Fruit fly (Drosophila melanogaster) whole organism, embryonic: ENCODE data around the gene CG42852.

Experiments
- Ada2b ChIP-seq: fragments of 200-800 bp; sonication (Bioruptor generic); IDR thresholded peaks from 2 replicates; pipeline ENCODE4 v1.3.6; 2022; ENCODE audit warnings: missing biosample characterization, missing genetic modification characterization
- Antp ChIP-seq: fragments of 200-800 bp; sonication (Bioruptor generic); optimal IDR thresholded peaks from 3 replicates; lab custom pipeline; 2016; ENCODE audit warnings: missing biosample characterization, missing genetic modification characterization
- C15 ChIP-seq: fragments of 200-800 bp; sonication (Bioruptor generic); IDR thresholded peaks from 3 replicates; pipeline ENCODE4 v1.3.6; 2022; ENCODE audit warnings: missing biosample characterization, missing genetic modification characterization
- CG11560 ChIP-seq: fragments of 200-800 bp; sonication (Bioruptor generic); IDR thresholded peaks from 3 replicates; pipeline ENCODE4 v1.3.6; 2022; ENCODE audit warnings: missing biosample characterization, missing genetic modification characterization
- CG13287 ChIP-seq: fragments of 200-800 bp; sonication (Bioruptor generic); IDR thresholded peaks from 2 replicates; pipeline ENCODE4 v1.3.6; 2022; ENCODE audit warnings: missing biosample characterization, missing genetic modification characterization; ENCODE audit not compliant: partially characterized antibody
- CG14667 ChIP-seq: fragments of 200-800 bp; sonication (Bioruptor generic); IDR thresholded peaks from 2 replicates; pipeline ENCODE4 v1.3.6; 2022; ENCODE audit warnings: missing biosample characterization, missing genetic modification characterization
- CG14965 ChIP-seq: fragments of 200-800 bp; sonication (Bioruptor generic); optimal IDR thresholded peaks from 2 replicates; lab custom pipeline; 2016; ENCODE audit warnings: missing biosample characterization, missing genetic modification characterization, borderline replicate concordance
- CG17385 ChIP-seq: fragments of 200-800 bp; sonication (Bioruptor generic); optimal IDR thresholded peaks from 3 replicates; lab custom pipeline; 2018; ENCODE audit warnings: missing biosample characterization, mild to moderate bottlenecking, missing genetic modification characterization
- CG17829 ChIP-seq: fragments of 200-800 bp; optimal IDR thresholded peaks from 2 replicates; lab custom pipeline; 2019; ENCODE audit warnings: missing biosample characterization, mild to moderate bottlenecking, missing genetic modification characterization, moderate library complexity
- CG2889 ChIP-seq: fragments of 200-800 bp; sonication (Bioruptor generic); IDR thresholded peaks from 3 replicates; pipeline ENCODE4 v1.3.6; 2022; ENCODE audit warnings: missing biosample characterization, missing genetic modification characterization
- CG30403 ChIP-seq: fragments of 200-800 bp; sonication (Bioruptor generic); optimal IDR thresholded peaks from 3 replicates; lab custom pipeline; 2016; ENCODE audit warnings: missing biosample characterization, missing genetic modification characterization
- CG4282 ChIP-seq: fragments of 200-800 bp; sonication (Bioruptor generic); optimal IDR thresholded peaks from 2 replicates; lab custom pipeline; 2016; ENCODE audit warnings: missing biosample characterization, missing genetic modification characterization
- CG4328 ChIP-seq: fragments of 200-800 bp; sonication (Bioruptor generic); optimal IDR thresholded peaks from 3 replicates; lab custom pipeline; 2017; ENCODE audit warnings: missing biosample characterization, missing genetic modification reagents, missing genetic modification characterization
- CG4730 ChIP-seq: fragments of 200-800 bp; sonication (Bioruptor generic); IDR thresholded peaks from 2 replicates; pipeline ENCODE4 v1.3.6; 2022; ENCODE audit warnings: missing biosample characterization, missing genetic modification characterization
- CG6654 ChIP-seq: fragments of 200-800 bp; sonication (Bioruptor generic); optimal IDR thresholded peaks from 2 replicates; lab custom pipeline; 2017; ENCODE audit warnings: missing biosample characterization, mild to moderate bottlenecking, missing genetic modification characterization
- CG6689 ChIP-seq: fragments of 200-800 bp; sonication (Bioruptor generic); IDR thresholded peaks from 2 replicates; pipeline ENCODE4 v1.3.6; 2022; ENCODE audit warnings: missing biosample characterization, missing genetic modification characterization
- CG6813 ChIP-seq: fragments of 200-800 bp; sonication (Bioruptor generic); optimal IDR thresholded peaks from 2 replicates; lab custom pipeline; 2017; ENCODE audit warnings: missing biosample characterization, missing genetic modification characterization, mild to moderate bottlenecking, moderate library complexity, missing genetic modification reagents
- CG6854 ChIP-seq: fragments of 200-800 bp; sonication (Bioruptor generic); optimal IDR thresholded peaks from 3 replicates; lab custom pipeline; 2017; ENCODE audit warnings: missing biosample characterization, mild to moderate bottlenecking, missing genetic modification characterization
- CG7786 ChIP-seq: fragments of 200-800 bp; sonication (Bioruptor generic); optimal IDR thresholded peaks from 2 replicates; lab custom pipeline; 2016; ENCODE audit warnings: missing biosample characterization, missing genetic modification characterization
- CG8290 ChIP-seq, 3 experiments: fragments of 200-800 bp; sonication (Bioruptor generic); optimal IDR thresholded peaks; 2 replicates each; lab custom pipeline; 2016 to 2019; ENCODE audit warnings: missing biosample characterization in 3 of 3, missing genetic modification characterization in 3 of 3, mild to moderate bottlenecking in 2 of 3, moderate library complexity in 1 of 3
- CrebB ChIP-seq: fragments of 200-800 bp; sonication (Bioruptor generic); optimal IDR thresholded peaks from 3 replicates; lab custom pipeline; 2018; ENCODE audit warnings: missing biosample characterization, mild to moderate bottlenecking, missing genetic modification characterization
- D19A ChIP-seq: fragments of 200-800 bp; optimal IDR thresholded peaks from 3 replicates; lab custom pipeline; 2019; ENCODE audit warnings: missing biosample characterization, mild to moderate bottlenecking, missing genetic modification characterization, moderate library complexity
- D19B ChIP-seq: fragments of 200-800 bp; sonication (Bioruptor generic); optimal IDR thresholded peaks from 2 replicates; lab custom pipeline; 2017; ENCODE audit warnings: missing biosample characterization, mild to moderate bottlenecking, missing genetic modification characterization
- Ets65A ChIP-seq: fragments of 200-800 bp; sonication (Bioruptor generic); peaks from one replicate; lab custom pipeline; 2016; ENCODE audit warnings: missing biosample characterization, missing genetic modification characterization
- HLHmδ ChIP-seq: fragments of 200-800 bp; sonication (Bioruptor generic); optimal IDR thresholded peaks from 2 replicates; lab custom pipeline; 2018; ENCODE audit warnings: missing biosample characterization, mild to moderate bottlenecking, missing genetic modification characterization, moderate library complexity
- Hr78 ChIP-seq, 2 experiments: fragments of 200-800 bp in 1 of 2; fragments of >200 bp in 1 of 2; sonication (Bioruptor generic) in 1 of 2; optimal IDR thresholded peaks; 2 replicates each; lab custom pipeline; 2017 to 2019; ENCODE audit warnings: missing biosample characterization in 2 of 2, missing genetic modification characterization in 2 of 2, mild to moderate bottlenecking in 1 of 2, moderate library complexity in 1 of 2
- Lim3 ChIP-seq: fragments of 200-800 bp; sonication (Bioruptor generic); IDR thresholded peaks from 2 replicates; pipeline ENCODE4 v1.3.6; 2022; ENCODE audit warnings: missing biosample characterization, missing genetic modification characterization
- Nf-YB ChIP-seq: fragments of 200-800 bp; sonication (Bioruptor generic); optimal IDR thresholded peaks from 3 replicates; lab custom pipeline; 2019; ENCODE audit warnings: missing biosample characterization, mild to moderate bottlenecking, missing genetic modification characterization, moderate library complexity
- NfI ChIP-seq: fragments of 200-800 bp; sonication (Bioruptor generic); optimal IDR thresholded peaks from 3 replicates; lab custom pipeline; 2018; ENCODE audit warnings: missing biosample characterization, mild to moderate bottlenecking, missing genetic modification characterization, moderate library complexity
- Usf ChIP-seq: fragments of 200-800 bp; sonication (Bioruptor generic); optimal IDR thresholded peaks from 2 replicates; lab custom pipeline; 2017; ENCODE audit warnings: missing genotype, missing biosample characterization, missing genetic modification characterization
- Vsx1 ChIP-seq: fragments of 200-800 bp; sonication (Bioruptor generic); optimal IDR thresholded peaks from 2 replicates; lab custom pipeline; 2017; ENCODE audit warnings: missing biosample characterization, mild to moderate bottlenecking, missing genetic modification characterization, missing genetic modification reagents
- ab ChIP-seq: fragments of 200-800 bp; sonication (Bioruptor generic); optimal IDR thresholded peaks from 2 replicates; lab custom pipeline; 2016; ENCODE audit warnings: missing biosample characterization, missing genetic modification characterization
- al ChIP-seq: fragments of 200-800 bp; sonication (Bioruptor generic); IDR thresholded peaks from 2 replicates; pipeline ENCODE4 v1.3.6; 2022; ENCODE audit warnings: missing biosample characterization, missing genetic modification characterization
- ara ChIP-seq: fragments of 200-800 bp; sonication (Bioruptor generic); IDR thresholded peaks from 2 replicates; pipeline ENCODE4 v1.3.6; 2022; ENCODE audit warnings: missing biosample characterization, missing genetic modification characterization
- ash1 ChIP-seq: fragments of 200-800 bp; sonication (Bioruptor generic); optimal IDR thresholded peaks from 2 replicates; lab custom pipeline; 2018; ENCODE audit warnings: missing biosample characterization, mild to moderate bottlenecking, missing genetic modification characterization
- cad ChIP-seq: fragments of >200 bp; optimal IDR thresholded peaks from 2 replicates; lab custom pipeline; 2017; ENCODE audit warnings: missing biosample characterization, missing genetic modification characterization
- chif ChIP-seq, 2 experiments: fragments of 200-800 bp; sonication (Bioruptor generic); optimal IDR thresholded peaks; 3 replicates each; lab custom pipeline; 2016; ENCODE audit warnings: missing biosample characterization in 2 of 2, missing genetic modification characterization in 2 of 2
- crc ChIP-seq: fragments of 200-800 bp; sonication (Bioruptor generic); optimal IDR thresholded peaks from 2 replicates; lab custom pipeline; 2016; ENCODE audit warnings: missing biosample characterization, missing genetic modification characterization
- en ChIP-seq: fragments of 200-800 bp; sonication (Bioruptor generic); optimal IDR thresholded peaks from 2 replicates; lab custom pipeline; 2016; ENCODE audit warnings: missing biosample characterization, missing genetic modification characterization
- ham ChIP-seq: fragments of 200-800 bp; sonication (Bioruptor generic); IDR thresholded peaks from 2 replicates; pipeline ENCODE4 v1.3.6; 2022; ENCODE audit warnings: missing biosample characterization, missing genetic modification characterization
- insv ChIP-seq, 2 experiments: fragments of 200-800 bp; sonication (Bioruptor generic); optimal IDR thresholded peaks; 3 replicates each; lab custom pipeline; 2016 to 2018; ENCODE audit warnings: missing biosample characterization in 2 of 2, missing genetic modification characterization in 2 of 2
- nerfin-1 ChIP-seq: fragments of 200-800 bp; sonication (Bioruptor generic); optimal IDR thresholded peaks from 3 replicates; lab custom pipeline; 2019; ENCODE audit warnings: missing biosample characterization, mild to moderate bottlenecking, missing genetic modification characterization, moderate library complexity
- pros ChIP-seq: fragments of 200-800 bp; sonication (Bioruptor generic); optimal IDR thresholded peaks from 3 replicates; lab custom pipeline; 2019; ENCODE audit warnings: missing biosample characterization, mild to moderate bottlenecking, missing genetic modification characterization, moderate library complexity
- psq ChIP-seq: fragments of 200-800 bp; sonication (Bioruptor generic); optimal IDR thresholded peaks from 2 replicates; lab custom pipeline; 2017; ENCODE audit warnings: missing biosample characterization, missing genetic modification characterization
- pum ChIP-seq: fragments of 200-800 bp; sonication (Bioruptor generic); optimal IDR thresholded peaks from 2 replicates; lab custom pipeline; 2016; ENCODE audit warnings: missing biosample characterization, missing genetic modification characterization
- repo ChIP-seq: fragments of 200-800 bp; sonication (Bioruptor generic); optimal IDR thresholded peaks from 2 replicates; lab custom pipeline; 2016; ENCODE audit warnings: missing biosample characterization, missing genetic modification characterization
- slou ChIP-seq: fragments of 200-800 bp; sonication (Bioruptor generic); optimal IDR thresholded peaks from 3 replicates; lab custom pipeline; 2016; ENCODE audit warnings: missing biosample characterization, missing genetic modification characterization
- tna ChIP-seq: fragments of 200-800 bp; sonication (Bioruptor generic); IDR thresholded peaks from 2 replicates; pipeline ENCODE4 v1.3.6; 2022; ENCODE audit warnings: missing biosample characterization, missing genetic modification characterization; ENCODE audit not compliant: partially characterized antibody
- trem ChIP-seq: fragments of 200-800 bp; optimal IDR thresholded peaks from 3 replicates; lab custom pipeline; 2019; ENCODE audit warnings: missing biosample characterization, mild to moderate bottlenecking, missing genetic modification characterization, moderate library complexity
- vnd ChIP-seq: fragments of 200-800 bp; sonication (Bioruptor generic); IDR thresholded peaks from 3 replicates; pipeline ENCODE4 v1.3.6; 2022; ENCODE audit warnings: missing biosample characterization, missing genetic modification characterization; ENCODE audit not compliant: partially characterized antibody
- zf30C ChIP-seq: fragments of 200-800 bp; sonication (Bioruptor generic); optimal IDR thresholded peaks from 3 replicates; lab custom pipeline; 2018; ENCODE audit warnings: missing biosample characterization, mild to moderate bottlenecking, missing genetic modification characterization

The CG42852 gene

DNA sequence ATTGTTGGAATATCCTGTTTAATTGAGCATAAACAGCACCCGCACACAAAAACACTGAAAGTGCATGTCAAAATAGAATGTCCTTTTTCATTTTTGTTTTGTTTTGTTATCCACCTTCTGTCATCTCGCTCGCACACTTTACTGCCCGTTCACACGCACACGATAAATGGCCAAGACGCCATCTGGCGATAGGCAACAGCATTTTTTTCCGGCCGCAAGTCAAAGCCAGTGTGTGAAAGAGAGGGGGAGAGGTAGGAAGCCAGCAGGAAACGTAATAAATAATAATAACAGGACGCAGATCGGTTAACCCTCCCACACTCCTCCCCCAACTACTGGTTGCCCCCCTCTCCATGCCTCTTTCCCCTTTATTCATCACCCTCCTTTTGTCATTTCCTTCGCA is 14.6 kb downstream of the CG42852 start (continued):
- TF ChIP-seq CG8290 (GFP tag; optimal IDR thresholded peaks at IDR 0.05; lab: Kevin White, UChicago) (no peak), CG8290 (tag; optimal IDR thresholded peaks at IDR 0.05; lab: Kevin White, UChicago) (no peak), al (no peak), en (no peak), nerfin-1 (tag; lab: Kevin White, UChicago) (peak; percentile 60), ara (GFP tag; lab: Robert Waterston, UW) (peak; percentile 35; the same call in 1 of the 2 replicates), NfI (GFP tag; lab: Kevin White, UChicago) (peak; percentile 31), vnd (GFP tag; lab: Robert Waterston, UW) (no peak), CG17829 (tag; lab: Kevin White, UChicago) (no peak), Ada2b (peak; percentile 7; the same call in 1 of the 2 replicates), CG6654 (GFP tag; lab: Kevin White, UChicago) (no peak), CG30403 (GFP tag; lab: Kevin White, UChicago) (no peak), pum (no peak), CG11560 (tag; lab: Robert Waterston, UW) (no peak), HLHmδ (peak; percentile 92), Nf-YB (GFP tag; lab: Kevin White, UChicago) (no peak), ab (no peak), CG14965 (GFP tag; lab: Kevin White, UChicago) (peak; percentile 97), CG4282 (GFP tag; lab: Kevin White, UChicago) (no peak), CG17385 (GFP tag; lab: Kevin White, UChicago) (peak; percentile 32), ash1 (GFP tag; lab: Kevin White, UChicago) (peak; percentile 45), CG6689 (no peak), CG7786 (GFP tag; lab: Kevin White, UChicago) (no peak), D19A (tag; lab: Kevin White, UChicago) (no peak), cad (peak; percentile 9), C15 (GFP tag; lab: Robert Waterston, UW) (no peak), trem (tag; lab: Kevin White, UChicago) (peak; percentile 6), CG6854 (GFP tag; lab: Kevin White, UChicago) (no peak), repo (no peak), Antp (GFP tag; lab: Kevin White, UChicago) (no peak), pros (GFP tag; lab: Kevin White, UChicago) (peak; percentile 59), ham (GFP tag; lab: Robert Waterston, UW) (no peak), D19B (GFP tag; lab: Kevin White, UChicago) (no peak), psq (peak; percentile 68), CG13287 (GFP tag; lab: Robert Waterston, UW) (no peak), Vsx1 (GFP tag; lab: Kevin White, UChicago) (no peak), CrebB (tag; lab: Kevin White, UChicago) (no peak), CG4730 (GFP tag; lab: Robert Waterston, UW) (peak; percentile 29; the same call in 1 of the 2 replicates), Hr78 (GFP tag; optimal IDR thresholded peaks at IDR 0.05; lab: Kevin White, UChicago) (no peak), CG2889 (GFP tag; lab: Robert Waterston, UW) (no peak), crc (GFP tag; lab: Kevin White, UChicago) (no peak), Ets65A (GFP tag; lab: Kevin White, UChicago) (peak; percentile 81), CG4328 (no peak), Lim3 (GFP tag; lab: Robert Waterston, UW) (no peak), CG14667 (GFP tag; lab: Robert Waterston, UW) (no peak), slou (GFP tag; lab: Kevin White, UChicago) (no peak), Usf (GFP tag; lab: Kevin White, UChicago) (no peak), CG6813 (peak; percentile 52), insv (GFP tag; optimal IDR thresholded peaks at IDR 0.05; lab: Kevin White, UChicago) (peak in 1 of 2 experiments; percentile 70), zf30C (GFP tag; lab: Kevin White, UChicago) (peak; percentile 27), chif (GFP tag; optimal IDR thresholded peaks at IDR 0.05; lab: Kevin White, UChicago) (peak in 1 of 2 experiments; percentile 30), tna (GFP tag; lab: Robert Waterston, UW) (no peak)
